Worm (Caenorhabditis elegans): ENCODE results near the gene got-1.2.

got-1.2 gene

DNA sequence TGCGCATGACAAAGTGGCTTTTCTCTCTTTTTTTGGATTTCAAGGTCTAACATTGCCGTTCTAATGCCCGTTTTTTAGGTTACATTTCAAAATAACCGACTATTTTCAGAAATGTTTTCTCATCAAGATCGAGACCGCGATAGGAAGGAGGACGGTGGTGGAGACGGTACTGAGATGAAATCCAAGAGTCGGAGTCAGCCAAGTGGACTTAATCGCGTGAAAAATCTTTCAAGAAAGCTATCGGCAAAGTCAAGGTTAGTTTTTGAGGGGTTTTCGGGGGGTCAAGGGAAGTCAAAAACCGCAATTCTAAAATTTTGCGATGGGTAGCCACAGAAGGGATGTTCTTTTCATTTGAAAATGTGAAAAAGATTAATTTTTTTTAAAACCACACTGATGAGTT, 3.1 kb upstream of the got-1.2 start, which contains the start of gene aak-2:
Gene aak-2, plus strand, starts transcription at position 110 of the 400 bp plus-strand sequence.
- no peak for TF ChIP-seq blmp-1 (tag; optimal IDR thresholded peaks at IDR 0.05)

DNA sequence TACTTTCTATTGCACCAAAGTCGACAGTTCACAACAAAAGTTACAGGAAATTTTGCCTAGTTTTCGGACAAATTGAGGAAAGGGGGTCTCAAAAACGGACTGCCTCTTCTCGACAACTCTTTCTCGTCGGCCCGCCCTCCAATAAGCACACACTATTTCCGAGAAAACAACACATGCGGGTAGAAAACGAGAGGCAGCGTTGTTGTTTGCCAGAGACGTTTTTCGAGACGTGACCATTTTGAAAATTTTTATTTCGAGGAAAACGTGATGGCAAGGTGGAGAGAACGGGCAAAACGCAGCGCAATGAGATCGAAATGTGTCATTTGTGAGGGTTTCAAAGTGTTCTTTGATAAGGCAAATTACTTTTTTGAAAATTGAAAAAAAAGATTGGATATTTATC, 544 bp upstream of the got-1.2 start:
- TF ChIP-seq M03D4.4 (tag; optimal IDR thresholded peaks at IDR 0.05) (no peak), drap-1 (GFP tag; optimal IDR thresholded peaks at IDR 0.05) (no peak), pha-4 (tag; optimal IDR thresholded peaks at IDR 0.05) (no peak), nhr-12 (tag; optimal IDR thresholded peaks at IDR 0.05) (no peak), lin-13 (tag; optimal IDR thresholded peaks at IDR 0.05) (no peak), ham-2 (GFP tag; optimal IDR thresholded peaks at IDR 0.05) (no peak), mep-1 (tag; optimal IDR thresholded peaks at IDR 0.05) (no peak), hlh-1 (tag; optimal IDR thresholded peaks at IDR 0.05) (no peak), ceh-83 (GFP tag; optimal IDR thresholded peaks at IDR 0.05) (no peak), nhr-28 (tag; optimal IDR thresholded peaks at IDR 0.05) (no peak), zip-8 (tag; optimal IDR thresholded peaks at IDR 0.05) (no peak), blmp-1 (tag; optimal IDR thresholded peaks at IDR 0.05) (no peak), nhr-76 (tag; optimal IDR thresholded peaks at IDR 0.05) (no peak)

ce11 chrX:16787152-16787551, 5.8 kb downstream of the got-1.2 start:
- TF ChIP-seq nhr-76 (tag; optimal IDR thresholded peaks at IDR 0.05) (no peak), tbx-8 (GFP tag; optimal IDR thresholded peaks at IDR 0.05) (no peak), bed-3 (GFP tag; optimal IDR thresholded peaks at IDR 0.05) (no peak), lsy-2 (tag; optimal IDR thresholded peaks at IDR 0.05) (no peak)

- TF ChIP-seq sptf-1 (tag; optimal IDR thresholded peaks at IDR 0.05) (no peak), lin-13 (tag; optimal IDR thresholded peaks at IDR 0.05) (no peak), nhr-76 (tag; optimal IDR thresholded peaks at IDR 0.05) (no peak), M03D4.4 (tag; optimal IDR thresholded peaks at IDR 0.05) (no peak), ceh-39 (tag; optimal IDR thresholded peaks at IDR 0.05) (no peak), snpc-4 (tag; optimal IDR thresholded peaks at IDR 0.05) (no peak), ztf-11 (tag; optimal IDR thresholded peaks at IDR 0.05) (no peak), drap-1 (GFP tag; optimal IDR thresholded peaks at IDR 0.05) (no peak), unc-62 (GFP tag; optimal IDR thresholded peaks at IDR 0.05) (no peak), blmp-1 (tag; optimal IDR thresholded peaks at IDR 0.05) (no peak), unc-39 (tag; optimal IDR thresholded peaks at IDR 0.05) (no peak), bed-3 (GFP tag; optimal IDR thresholded peaks at IDR 0.05) (no peak), elt-3 (tag; optimal IDR thresholded peaks at IDR 0.05) (no peak), zip-8 (tag; optimal IDR thresholded peaks at IDR 0.05) (no peak), cnd-1 (tag; optimal IDR thresholded peaks at IDR 0.05) (no peak), mab-5 (tag; optimal IDR thresholded peaks at IDR 0.05) (no peak)
These were observed 6.9 kb downstream of the got-1.2 start, which contains the start of gene T01C8.2 for ce11 chrX:16786021-16786488. TSS of gene T01C8.2 (plus strand) at chrX:16786438.

DNA sequence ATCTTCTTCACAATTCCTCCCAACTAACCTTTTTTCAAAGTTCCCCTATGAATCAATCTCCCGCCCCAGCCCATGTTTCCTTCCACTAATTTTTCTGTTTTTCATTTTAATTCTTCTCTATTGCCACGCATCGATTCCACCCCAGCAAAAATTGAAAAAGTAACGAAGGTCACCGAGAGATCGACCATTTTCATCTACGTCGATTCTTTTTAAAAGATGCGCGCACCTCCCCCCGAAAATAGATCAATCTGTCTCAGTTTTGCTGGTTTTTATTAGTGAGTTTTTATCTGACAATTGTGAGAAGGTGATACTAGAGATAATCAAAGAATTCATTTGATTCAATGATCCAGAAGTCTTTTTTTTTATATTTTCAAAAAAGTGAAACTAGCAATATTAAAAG, 8.9 kb downstream of the got-1.2 start:
- TF ChIP-seq ham-2 (GFP tag; optimal IDR thresholded peaks at IDR 0.05) (no peak), unc-120 (tag; optimal IDR thresholded peaks at IDR 0.05; ENCODE audit: poor library complexity, severe bottlenecking) (no peak), cnd-1 (tag; optimal IDR thresholded peaks at IDR 0.05) (no peak), sem-2 (GFP tag; optimal IDR thresholded peaks at IDR 0.05) (no peak), nhr-12 (tag; optimal IDR thresholded peaks at IDR 0.05) (no peak), M03D4.4 (tag; optimal IDR thresholded peaks at IDR 0.05) (no peak), blmp-1 (tag; optimal IDR thresholded peaks at IDR 0.05) (no peak), mep-1 (tag; optimal IDR thresholded peaks at IDR 0.05) (no peak), unc-39 (tag; optimal IDR thresholded peaks at IDR 0.05) (no peak), elt-3 (tag; optimal IDR thresholded peaks at IDR 0.05) (no peak), mls-2 (tag; optimal IDR thresholded peaks at IDR 0.05) (no peak), ceh-39 (tag; optimal IDR thresholded peaks at IDR 0.05) (no peak), flh-1 (GFP tag; optimal IDR thresholded peaks at IDR 0.05) (no peak), zip-8 (tag; optimal IDR thresholded peaks at IDR 0.05) (no peak), nhr-237 (tag; optimal IDR thresholded peaks at IDR 0.05) (no peak), lin-32 (GFP tag; optimal IDR thresholded peaks at IDR 0.05) (no peak), drap-1 (GFP tag; optimal IDR thresholded peaks at IDR 0.05) (no peak), lsy-2 (tag; optimal IDR thresholded peaks at IDR 0.05) (no peak)
